Fruit fly (Drosophila melanogaster) whole organism: ENCODE data around the gene CG32668.

ENCODE experiments used
- CG8478 ChIP-seq: fragments of >200 bp; optimal IDR thresholded peaks from 2 replicates; lab custom pipeline; 2018; ENCODE audit warnings: inconsistent platforms
- EcR ChIP-seq, 2 experiments: fragments of >200 bp; optimal IDR thresholded peaks; 2 replicates each; lab custom pipeline; 2017; ENCODE audit warnings: missing biosample characterization in 2 of 2, missing genetic modification characterization in 2 of 2, missing genetic modification reagents in 2 of 2
- psq ChIP-seq: fragments of >200 bp; optimal IDR thresholded peaks from 2 replicates; lab custom pipeline; 2017

dm6 chrX:11123561-11123960, 36.0 kb downstream of the CG32668 start:
- TF ChIP-seq psq: no peak
- no peak for TF ChIP-seq CG8478 (lab: Kevin White, UChicago)
- no peak for TF ChIP-seq EcR (GFP tag; optimal IDR thresholded peaks at IDR 0.05; lab: Kevin White, UChicago)
